Worm (Caenorhabditis elegans): ENCODE data around the gene gst-36.
A peak's percentile ranks its signal among the peaks of the same experiment; 100 is the strongest.

The gst-36 gene

DNA sequence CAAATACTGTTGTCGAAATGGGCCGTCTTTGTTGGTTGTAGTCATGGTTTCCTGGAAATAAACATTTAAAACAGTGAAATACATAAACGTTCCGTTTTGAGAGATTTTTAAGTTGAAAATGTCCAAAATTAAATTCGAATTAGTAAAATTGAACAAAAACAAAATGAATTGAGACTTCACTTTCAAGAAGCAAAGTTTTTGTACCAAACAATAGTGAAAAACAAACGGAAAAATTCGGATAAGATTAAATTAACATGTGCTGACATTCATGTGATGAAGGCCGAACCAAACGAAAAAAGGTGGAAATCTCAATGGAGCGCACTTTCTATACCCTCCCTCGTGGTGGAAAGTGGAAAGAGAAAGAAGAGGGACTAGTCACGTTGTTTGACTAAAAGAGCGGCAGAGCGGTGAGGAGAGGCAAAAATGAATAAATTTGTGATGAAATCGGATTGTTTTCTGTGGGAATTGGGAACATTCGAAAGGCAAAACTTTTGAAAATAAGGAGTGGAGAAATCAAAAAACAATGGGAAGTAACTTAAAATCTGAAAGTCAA, 24.7 kb downstream of the gst-36 start, which contains the start of gene ipla-2 (continued):
- TF ChIP-seq Y105C5A.15 (GFP tag; IDR thresholded peaks at IDR 0.05), result no peak
- TF ChIP-seq ztf-7 (tag; optimal IDR thresholded peaks at IDR 0.05), result peak; percentile 32
- TF ChIP-seq ces-1 (GFP tag; optimal IDR thresholded peaks at IDR 0.05), result peak; percentile 43
- TF ChIP-seq hlh-11 (tag; optimal IDR thresholded peaks at IDR 0.05), result peak; percentile 82
- no peak for TF ChIP-seq F10B5.3 (tag; optimal IDR thresholded peaks at IDR 0.05)

DNA sequence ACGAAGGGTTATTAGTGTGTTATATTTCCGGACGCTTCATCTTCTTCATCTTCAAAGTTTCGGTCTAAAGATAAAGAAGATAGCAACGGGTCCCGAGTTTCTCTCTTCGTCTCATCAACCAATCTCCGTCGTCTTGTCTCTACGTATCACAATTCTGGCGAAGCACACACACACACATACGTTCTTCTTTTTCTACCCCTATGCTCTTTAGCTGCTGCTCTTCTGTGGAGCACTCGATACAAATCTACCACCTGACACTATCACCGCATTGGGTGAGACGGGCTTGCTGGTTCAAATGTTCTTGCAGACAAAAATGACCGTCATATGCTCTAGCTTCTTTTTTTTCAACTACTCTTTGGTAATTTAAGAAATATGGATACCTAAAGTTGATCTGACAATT, 30.4 kb downstream of the gst-36 start:
- TF ChIP-seq snpc-4 (tag; optimal IDR thresholded peaks at IDR 0.05) (no peak), aha-1 (tag) (peak; percentile 14), nhr-11 (tag; optimal IDR thresholded peaks at IDR 0.05) (peak; percentile 28), tag-97 (GFP tag; IDR thresholded peaks at IDR 0.05) (no peak), hlh-11 (tag; optimal IDR thresholded peaks at IDR 0.05) (peak; percentile 41), hlh-30 (tag; optimal IDR thresholded peaks at IDR 0.05; ENCODE audit: insufficient read depth) (peak; percentile 20)

DNA sequence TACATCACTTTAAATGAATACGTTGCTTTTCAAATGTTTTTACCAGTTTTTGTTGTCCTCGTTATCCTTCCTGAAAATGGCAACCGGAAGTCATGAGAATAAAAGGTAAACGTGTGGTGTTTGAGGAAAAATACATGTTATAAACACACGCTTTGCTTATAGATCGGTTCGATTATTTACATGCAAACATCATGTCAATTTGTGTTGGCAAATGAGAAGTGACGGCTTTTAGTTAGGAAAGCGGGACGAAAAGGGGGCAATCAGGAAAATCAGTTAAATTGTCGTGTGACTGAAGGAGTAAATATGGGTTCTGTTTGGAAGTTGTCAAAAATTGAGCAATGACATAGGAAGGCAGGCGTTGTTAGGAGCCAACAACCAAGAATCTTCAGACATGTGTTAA, 31.5 kb downstream of the gst-36 start, which contains the start of gene rrc-1:
TSS of gene rrc-1 (minus strand) at position 74 of the 400 bp plus-strand sequence.
- no peak for TF ChIP-seq vab-7 (GFP tag; IDR thresholded peaks at IDR 0.05)
- TF ChIP-seq Y105C5A.15 (GFP tag; IDR thresholded peaks at IDR 0.05), result no peak
- TF ChIP-seq ceh-20 (GFP tag; IDR thresholded peaks at IDR 0.05), result 0 out of 2 replicates have a peak, but pooled peaks have one; percentile 16
- TF ChIP-seq F49E8.2 (tag; optimal IDR thresholded peaks at IDR 0.05; ENCODE audit: borderline replicate concordance), result no peak
- no peak for TF ChIP-seq dmd-9 (GFP tag; IDR thresholded peaks at IDR 0.05)
- TF ChIP-seq ZK546.5 (tag; optimal IDR thresholded peaks at IDR 0.05), result no peak
- TF ChIP-seq aha-1 (tag), result peak; percentile 94
- TF ChIP-seq lir-3 (tag; optimal IDR thresholded peaks at IDR 0.05), result no peak
- no peak for TF ChIP-seq F10B5.3 (tag; optimal IDR thresholded peaks at IDR 0.05)
- TF ChIP-seq unc-62 (GFP tag; optimal IDR thresholded peaks at IDR 0.05 in 1 of 2), result peak in 1 of 2 experiments; percentile 70
- no peak for TF ChIP-seq unc-62 (tag; optimal IDR thresholded peaks at IDR 0.05)
- no peak for TF ChIP-seq ztf-7 (tag; optimal IDR thresholded peaks at IDR 0.05)
- no peak for TF ChIP-seq mep-1 (tag; optimal IDR thresholded peaks at IDR 0.05)
- no peak for TF ChIP-seq nhr-10 (tag; optimal IDR thresholded peaks at IDR 0.05)
- no peak for TF ChIP-seq egl-43 (GFP tag; IDR thresholded peaks at IDR 0.05)
- TF ChIP-seq nhr-111 (GFP tag; optimal IDR thresholded peaks at IDR 0.05), result no peak
- TF ChIP-seq jun-1 (tag; optimal IDR thresholded peaks at IDR 0.05), result no peak
- TF ChIP-seq ztf-11 (tag; optimal IDR thresholded peaks at IDR 0.05), result no peak

DNA sequence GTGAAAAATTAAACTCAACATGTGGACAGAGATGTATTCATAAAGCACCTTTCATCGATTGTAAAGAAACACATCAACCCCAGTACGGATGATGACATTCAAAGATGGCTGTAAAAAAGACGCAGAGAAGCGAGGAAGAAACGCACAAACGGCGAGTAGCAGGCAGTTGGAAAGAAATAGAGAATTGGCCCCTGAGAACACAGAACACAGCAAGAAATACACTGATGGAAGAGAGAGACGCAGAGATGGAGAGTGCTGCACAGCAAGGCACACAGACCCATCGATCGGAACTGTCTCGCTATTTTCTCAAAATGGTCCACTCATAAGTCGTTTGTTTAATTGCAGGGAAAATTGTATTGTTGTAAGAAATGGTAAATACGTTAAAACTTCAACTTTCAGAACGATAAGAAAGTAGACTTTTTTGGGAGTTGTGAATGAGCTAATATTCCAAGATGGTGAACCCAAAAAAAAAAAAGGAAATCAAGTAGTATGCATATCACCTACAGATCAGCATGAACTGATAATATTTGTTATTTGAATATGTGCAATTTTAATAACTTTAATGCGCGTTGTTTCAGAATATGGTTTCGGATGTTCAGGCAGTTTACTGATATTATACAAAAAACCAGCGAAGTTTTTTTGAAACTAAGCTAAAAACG, 40.0 kb downstream of the gst-36 start:
- TF ChIP-seq nhr-41 (GFP tag; IDR thresholded peaks at IDR 0.05) (no peak), nhr-6 (tag; optimal IDR thresholded peaks at IDR 0.05) (peak; percentile 42), ztf-7 (tag; optimal IDR thresholded peaks at IDR 0.05) (no peak), rbr-2 (tag; optimal IDR thresholded peaks at IDR 0.05) (peak; percentile 75), Y105C5A.15 (GFP tag; IDR thresholded peaks at IDR 0.05) (no peak), nhr-77 (tag; optimal IDR thresholded peaks at IDR 0.05) (no peak), aha-1 (tag) (no peak), mep-1 (tag; optimal IDR thresholded peaks at IDR 0.05) (peak; percentile 85), hmg-1.1 (GFP tag; IDR thresholded peaks at IDR 0.05) (peak; percentile 82), ZK546.5 (tag; optimal IDR thresholded peaks at IDR 0.05) (no peak), F49E8.2 (tag; optimal IDR thresholded peaks at IDR 0.05; ENCODE audit: borderline replicate concordance) (no peak), nhr-10 (tag; optimal IDR thresholded peaks at IDR 0.05) (no peak), vab-7 (GFP tag; IDR thresholded peaks at IDR 0.05) (no peak), gei-8 (GFP tag; optimal IDR thresholded peaks at IDR 0.05) (no peak), unc-62 (GFP tag; optimal IDR thresholded peaks at IDR 0.05 in 1 of 2) (peak in 1 of 2 experiments; percentile 93), unc-62 (tag; optimal IDR thresholded peaks at IDR 0.05) (no peak), lin-13 (GFP tag; optimal IDR thresholded peaks at IDR 0.05) (no peak), egl-43 (GFP tag; IDR thresholded peaks at IDR 0.05) (no peak), cey-2 (tag; optimal IDR thresholded peaks at IDR 0.05; ENCODE audit: borderline replicate concordance, insufficient read depth) (no peak), Y5F2A.4 (GFP tag; optimal IDR thresholded peaks at IDR 0.05) (no peak), T20F7.1 (GFP tag; optimal IDR thresholded peaks at IDR 0.05) (no peak), mdl-1 (tag; optimal IDR thresholded peaks at IDR 0.05) (peak in 1 of 2 experiments; percentile 76), lin-29 (GFP tag; IDR thresholded peaks at IDR 0.05) (no peak), lir-3 (tag; optimal IDR thresholded peaks at IDR 0.05) (no peak), pha-4 (GFP tag; IDR thresholded peaks at IDR 0.05) (no peak), pha-4 (tag; optimal IDR thresholded peaks at IDR 0.05) (peak; percentile 72), madf-5 (GFP tag; IDR thresholded peaks at IDR 0.05) (no peak), egl-27 (tag; optimal IDR thresholded peaks at IDR 0.05) (no peak), unc-39 (tag; optimal IDR thresholded peaks at IDR 0.05) (no peak), nhr-76 (tag; optimal IDR thresholded peaks at IDR 0.05) (no peak), php-3 (GFP tag; IDR thresholded peaks at IDR 0.05) (0 out of 2 replicates have a peak, but pooled peaks have one; percentile 15)

Data from whole organism, L4 larva.